Fruit fly (Drosophila melanogaster): ENCODE results near the gene CG31524.

CG31524 gene

DNA sequence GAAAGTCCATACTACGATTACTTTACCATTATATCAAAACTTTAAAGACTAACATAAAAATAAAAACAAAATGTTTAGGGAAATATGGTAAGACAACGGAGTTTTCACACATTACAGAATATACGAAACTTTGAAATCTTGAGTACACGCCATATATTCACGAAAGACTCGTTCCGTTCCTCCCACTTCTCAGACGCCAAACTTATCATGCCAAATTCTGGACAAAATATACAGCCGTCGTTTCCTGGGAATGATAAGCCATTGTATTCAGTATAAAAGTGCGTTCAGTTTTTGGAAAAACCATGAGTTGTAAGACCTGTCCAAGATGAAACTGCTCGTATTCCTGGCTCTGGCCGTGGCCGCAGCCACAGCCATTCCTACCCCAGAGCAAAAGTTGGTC lies 25.5 kb downstream of the CG31524 start, which contains the start of gene Jon99Fi:
Jon99Fi (plus strand) TSS at position 301 of the 400 bp plus-strand sequence.
- TF ChIP-seq Dif (GFP tag; optimal IDR thresholded peaks at IDR 0.05; ENCODE audit: partially characterized antibody) (no peak), GATAd (GFP tag; optimal IDR thresholded peaks at IDR 0.05) (no peak), jim (GFP tag; optimal IDR thresholded peaks at IDR 0.05) (no peak), lola (GFP tag; optimal IDR thresholded peaks at IDR 0.05) (no peak), Vsx2 (GFP tag; optimal IDR thresholded peaks at IDR 0.05; ENCODE audit: partially characterized antibody) (no peak), Hr78 (GFP tag; optimal IDR thresholded peaks at IDR 0.05) (no peak)

DNA sequence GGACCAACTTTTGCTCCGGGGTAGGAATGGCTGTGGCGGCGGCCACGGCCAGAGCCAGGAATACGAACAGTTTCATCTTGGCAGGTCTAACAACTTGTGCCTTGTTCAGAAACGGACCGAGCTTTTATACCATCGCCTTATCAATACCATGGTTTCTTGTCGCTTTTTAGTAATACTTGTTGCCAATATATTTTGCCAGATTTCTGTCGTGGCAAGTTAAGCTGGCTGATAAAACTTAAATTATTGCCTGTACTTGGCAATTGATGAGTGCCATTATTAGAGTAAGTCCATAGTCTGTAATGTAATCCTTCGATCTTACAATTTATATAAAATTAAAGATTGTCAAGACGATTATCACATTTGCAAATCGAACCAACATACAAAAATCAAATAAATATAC lies 26.3 kb downstream of the CG31524 start, which contains the start of gene Jon99Fii:
Jon99Fii (minus strand) TSS at position 101 of the 400 bp plus-strand sequence.
- no peak for TF ChIP-seq dsf (GFP tag; optimal IDR thresholded peaks at IDR 0.05; ENCODE audit: borderline replicate concordance)
- no peak for TF ChIP-seq lola (GFP tag; optimal IDR thresholded peaks at IDR 0.05)
- no peak for TF ChIP-seq OdsH (GFP tag; optimal IDR thresholded peaks at IDR 0.05)
- TF ChIP-seq rgr (GFP tag; optimal IDR thresholded peaks at IDR 0.05), result no peak
- no peak for TF ChIP-seq dmrt93B (GFP tag; optimal IDR thresholded peaks at IDR 0.05)
- no peak for TF ChIP-seq Dfd (GFP tag; optimal IDR thresholded peaks at IDR 0.05)
- TF ChIP-seq sv (GFP tag; optimal IDR thresholded peaks at IDR 0.05), result no peak
- TF ChIP-seq h (GFP tag; optimal IDR thresholded peaks at IDR 0.05), result no peak
- TF ChIP-seq woc (GFP tag; optimal IDR thresholded peaks at IDR 0.05), result no peak
- no peak for TF ChIP-seq N (GFP tag; optimal IDR thresholded peaks at IDR 0.05)
- no peak for TF ChIP-seq br (GFP tag; optimal IDR thresholded peaks at IDR 0.05)
- TF ChIP-seq Jra (GFP tag; optimal IDR thresholded peaks at IDR 0.05), result no peak
- no peak for TF ChIP-seq Hnf4 (GFP tag; optimal IDR thresholded peaks at IDR 0.05)
- no peak for TF ChIP-seq HLH106 (tag; optimal IDR thresholded peaks at IDR 0.05)
- TF ChIP-seq foxo (GFP tag; optimal IDR thresholded peaks at IDR 0.05), result no peak

DNA sequence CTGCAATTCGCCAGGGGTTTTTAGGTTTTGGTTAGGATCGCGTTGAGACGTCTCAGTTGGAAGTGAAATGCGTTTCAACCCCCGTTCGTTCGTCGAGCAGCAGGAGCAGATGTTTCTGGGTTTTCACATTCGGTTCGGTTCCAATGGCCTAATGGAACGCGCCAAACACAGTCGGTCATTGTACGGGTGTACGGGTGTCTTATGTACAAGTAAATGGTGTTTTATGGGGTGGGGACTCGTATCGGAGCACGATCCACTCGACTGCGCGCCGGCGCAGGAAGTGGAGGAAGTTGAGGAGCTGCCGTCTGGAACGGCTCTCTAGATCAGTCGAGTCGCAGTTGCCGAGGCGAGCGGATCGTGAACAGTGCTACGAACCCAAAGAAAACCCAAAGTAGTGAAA lies 37.8 kb downstream of the CG31524 start, which contains the start of gene spdo:
spdo (plus strand) TSS at position 318 of the 400 bp plus-strand sequence.
- TF ChIP-seq psq (GFP tag; optimal IDR thresholded peaks at IDR 0.05) (no peak), OdsH (GFP tag; optimal IDR thresholded peaks at IDR 0.05) (no peak), Rel (GFP tag; optimal IDR thresholded peaks at IDR 0.05) (no peak), Rel (tag; optimal IDR thresholded peaks at IDR 0.05) (no peak), fru (GFP tag; optimal IDR thresholded peaks at IDR 0.05) (no peak), HLH106 (tag; optimal IDR thresholded peaks at IDR 0.05) (no peak), Hr78 (GFP tag; optimal IDR thresholded peaks at IDR 0.05) (no peak), brk (GFP tag; optimal IDR thresholded peaks at IDR 0.05) (no peak), Vsx2 (GFP tag; optimal IDR thresholded peaks at IDR 0.05; ENCODE audit: partially characterized antibody) (no peak), Mio (GFP tag; optimal IDR thresholded peaks at IDR 0.05) (no peak), Abd-B (GFP tag; optimal IDR thresholded peaks at IDR 0.05) (no peak), Myc (optimal IDR thresholded peaks at IDR 0.05) (no peak), dmrt93B (GFP tag; optimal IDR thresholded peaks at IDR 0.05) (no peak), usp (GFP tag; optimal IDR thresholded peaks at IDR 0.05) (no peak), tai (GFP tag; optimal IDR thresholded peaks at IDR 0.05) (no peak), rgr (GFP tag; optimal IDR thresholded peaks at IDR 0.05) (no peak), dsf (GFP tag; optimal IDR thresholded peaks at IDR 0.05; ENCODE audit: borderline replicate concordance) (no peak), CG9705 (GFP tag; optimal IDR thresholded peaks at IDR 0.05) (no peak)

DNA sequence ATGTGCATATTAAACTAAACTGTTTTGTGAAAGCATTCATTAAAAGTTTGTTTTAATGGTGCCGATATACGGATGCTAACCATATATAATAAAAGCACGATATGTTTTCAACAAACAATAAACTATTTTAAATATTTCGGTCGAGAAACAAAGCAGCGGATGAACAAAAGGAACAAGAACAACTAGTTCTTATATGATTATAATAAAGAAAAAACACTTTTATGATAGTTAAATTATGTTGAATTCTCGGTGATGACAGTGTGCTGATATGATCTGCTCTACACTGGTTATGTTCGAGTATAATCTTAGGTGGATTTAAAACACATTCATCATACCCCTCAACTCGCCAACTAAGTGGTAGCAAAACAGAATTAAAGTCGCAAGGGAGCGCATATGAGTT lies 38.2 kb downstream of the CG31524 start:
- no peak for TF ChIP-seq rgr (GFP tag; optimal IDR thresholded peaks at IDR 0.05)
- TF ChIP-seq jim (GFP tag; optimal IDR thresholded peaks at IDR 0.05), result no peak
- no peak for TF ChIP-seq dsf (GFP tag; optimal IDR thresholded peaks at IDR 0.05; ENCODE audit: borderline replicate concordance)
- TF ChIP-seq Hnf4 (GFP tag; optimal IDR thresholded peaks at IDR 0.05), result no peak

DNA sequence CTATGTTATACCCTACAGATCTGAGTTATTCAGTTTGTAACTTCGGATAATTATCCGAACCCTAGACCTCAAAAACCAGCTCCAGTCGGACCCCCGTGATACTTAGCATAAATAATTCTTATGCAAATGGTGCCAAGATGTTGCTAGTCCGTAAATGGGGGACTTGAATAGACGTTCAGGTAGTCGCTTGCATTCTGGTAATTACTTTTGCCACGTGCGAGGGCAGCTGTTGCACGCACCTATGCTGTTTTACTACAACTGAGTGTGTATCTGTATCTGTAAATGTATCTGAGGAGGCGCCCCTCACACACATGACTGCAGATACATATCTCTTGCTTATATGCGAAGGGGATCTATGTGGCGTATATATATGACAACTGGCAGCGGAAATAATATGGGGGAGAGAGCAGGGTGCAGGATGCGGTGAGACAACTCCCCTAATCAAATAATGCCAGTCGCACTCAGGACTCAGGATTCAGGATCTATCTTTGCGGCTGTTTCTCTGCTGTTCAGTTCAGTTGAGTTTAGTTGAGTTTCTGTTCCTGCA lies 39.4 kb downstream of the CG31524 start:
- no peak for TF ChIP-seq usp (GFP tag; optimal IDR thresholded peaks at IDR 0.05)
- TF ChIP-seq CG32264 (GFP tag; optimal IDR thresholded peaks at IDR 0.05), result no peak
- no peak for TF ChIP-seq fru (GFP tag; optimal IDR thresholded peaks at IDR 0.05)
- TF ChIP-seq Hnf4 (GFP tag; optimal IDR thresholded peaks at IDR 0.05), result no peak
- TF ChIP-seq lola (GFP tag; optimal IDR thresholded peaks at IDR 0.05), result no peak

Data from whole organism, wandering third instar larva.